Worm (Caenorhabditis elegans) whole organism, L4 larva: ENCODE results near the gene dyf-17.

Experiments used
- T20F7.1 ChIP-seq: fragments of 200-800 bp; sonication (Bioruptor generic); optimal IDR thresholded peaks from 2 replicates; lab custom pipeline; 2018; ENCODE audit warnings: mild to moderate bottlenecking, missing genetic modification characterization, missing compliant biosample characterization
- daf-19 ChIP-seq: fragments of 200-800 bp; sonication (Bioruptor generic); conservative IDR thresholded peaks from 2 replicates; pipeline ENCODE4 v1.3.6; 2022; ENCODE audit warnings: missing genetic modification characterization, missing compliant biosample characterization
- jun-1 ChIP-seq: fragments of 150-350 bp; optimal IDR thresholded peaks from 2 replicates; lab custom pipeline; 2014; ENCODE audit warnings: missing biosample characterization, missing genetic modification reagents, missing genetic modification characterization
- lin-39 ChIP-seq: fragments of 150-350 bp; optimal IDR thresholded peaks from 2 replicates; lab custom pipeline; 2014; ENCODE audit warnings: missing biosample characterization, missing genetic modification reagents, missing genetic modification characterization
- mdl-1 ChIP-seq, 2 experiments: fragments of 150-350 bp in 1 of 2; sonication (generic microtip) in 1 of 2; optimal IDR thresholded peaks; 2 replicates each; lab custom pipeline; 2014 to 2017; ENCODE audit warnings: missing biosample characterization in 2 of 2, missing genetic modification characterization in 2 of 2
- nhr-41 ChIP-seq: fragments of 200-800 bp; sonication (Bioruptor generic); IDR thresholded peaks from 2 replicates; pipeline ENCODE4 v1.3.6; 2022; ENCODE audit warnings: missing genetic modification reagents, missing genetic modification characterization, missing compliant biosample characterization
- nhr-76 ChIP-seq: fragments of 150-350 bp; optimal IDR thresholded peaks from 2 replicates; lab custom pipeline; 2014; ENCODE audit warnings: missing biosample characterization, missing genetic modification characterization
- unc-62 ChIP-seq, 3 experiments: fragments of 150-350 bp in 1 of 3; sonication (generic microtip); optimal IDR thresholded peaks in 2 of 3; peaks in 1 of 3; 1 replicate in 1 of 3; 2 replicates in 2 of 3; lab custom pipeline; 2014 to 2017; ENCODE audit warnings: missing biosample characterization in 3 of 3, missing genetic modification characterization in 3 of 3, missing genetic modification reagents in 3 of 3, missing genotype in 1 of 3
- ztf-7 ChIP-seq: fragments of 150-350 bp; optimal IDR thresholded peaks from 2 replicates; lab custom pipeline; 2014; ENCODE audit warnings: missing biosample characterization, missing genetic modification characterization

ce11 chrV:19082541-19082940 lies 44.8 kb upstream of the dyf-17 start, which contains the start of gene nhr-95:
- peak in 1 of 2 experiments; percentile 22 for TF ChIP-seq unc-62 (GFP tag; optimal IDR thresholded peaks at IDR 0.05 in 1 of 2; lab: Kevin White, UChicago)
- no peak for TF ChIP-seq unc-62 (tag; optimal IDR thresholded peaks at IDR 0.05; lab: Kevin White, UChicago)
- TF ChIP-seq ztf-7 (tag; lab: Kevin White, UChicago), result no peak
- no peak for TF ChIP-seq jun-1 (tag; lab: Kevin White, UChicago)
- no peak for TF ChIP-seq nhr-76 (tag; lab: Kevin White, UChicago)
- no peak for TF ChIP-seq lin-39
- TF ChIP-seq mdl-1 (tag; optimal IDR thresholded peaks at IDR 0.05; lab: Kevin White, UChicago), result no peak
- TF ChIP-seq nhr-41 (GFP tag; lab: Robert Waterston, UW), result no peak
- no peak for TF ChIP-seq T20F7.1 (GFP tag; lab: Kevin White, UChicago)
- TF ChIP-seq daf-19 (GFP tag; lab: Robert Waterston, UW), result no peak
